Fruit fly (Drosophila melanogaster) whole organism, prepupa: ENCODE data around the gene CG18585.

ENCODE experiments used
- CG10669 ChIP-seq: fragments of 200-800 bp; sonication (Bioruptor generic); optimal IDR thresholded peaks from 3 replicates; lab custom pipeline; 2018; ENCODE audit warnings: missing biosample characterization, mild to moderate bottlenecking, missing genetic modification characterization, moderate library complexity
- CG11762 ChIP-seq: fragments of 200-800 bp; sonication (Bioruptor generic); optimal IDR thresholded peaks from 3 replicates; lab custom pipeline; 2016; ENCODE audit warnings: missing biosample characterization, missing genetic modification characterization; ENCODE audit not compliant: insufficient read depth
- CG11902 ChIP-seq: fragments of 200-800 bp; sonication (Bioruptor generic); optimal IDR thresholded peaks from 3 replicates; lab custom pipeline; 2016; ENCODE audit warnings: missing biosample characterization, missing genetic modification characterization
- CG15336 ChIP-seq: fragments of 200-800 bp; sonication (Bioruptor generic); IDR thresholded peaks from 2 replicates; pipeline ENCODE4 v1.3.6; 2022; ENCODE audit warnings: missing biosample characterization, missing genetic modification characterization
- CG31627 ChIP-seq: fragments of 200-800 bp; sonication (Bioruptor generic); optimal IDR thresholded peaks from 3 replicates; lab custom pipeline; 2016; ENCODE audit warnings: missing biosample characterization, missing genetic modification characterization
- CG6163 ChIP-seq: fragments of 200-800 bp; sonication (Bioruptor generic); IDR thresholded peaks from 3 replicates; pipeline ENCODE4 v1.3.6; 2022; ENCODE audit warnings: missing biosample characterization, missing genetic modification characterization
- CG6808 ChIP-seq: fragments of 200-800 bp; sonication (Bioruptor generic); optimal IDR thresholded peaks from 3 replicates; lab custom pipeline; 2017; ENCODE audit warnings: missing biosample characterization, missing genetic modification characterization, mild to moderate bottlenecking, moderate library complexity, missing genetic modification reagents
- CG6854 ChIP-seq: fragments of 200-800 bp; sonication (Bioruptor generic); optimal IDR thresholded peaks from 2 replicates; lab custom pipeline; 2017; ENCODE audit warnings: missing biosample characterization, mild to moderate bottlenecking, missing genetic modification characterization
- CG8119 ChIP-seq: fragments of 200-800 bp; sonication (Bioruptor generic); IDR thresholded peaks from 3 replicates; pipeline ENCODE4 v1.3.6; 2022; ENCODE audit warnings: missing biosample characterization, missing genetic modification characterization
- CG8632 ChIP-seq: fragments of 200-800 bp; sonication (Bioruptor generic); optimal IDR thresholded peaks from 3 replicates; lab custom pipeline; 2016; ENCODE audit warnings: missing biosample characterization, missing genetic modification characterization
- CG9139 ChIP-seq: fragments of 200-800 bp; sonication (Bioruptor generic); optimal IDR thresholded peaks from 3 replicates; lab custom pipeline; 2017; ENCODE audit warnings: missing biosample characterization, mild to moderate bottlenecking, missing genetic modification characterization
- Ets21C ChIP-seq: fragments of 200-800 bp; sonication (Bioruptor generic); optimal IDR thresholded peaks from 3 replicates; lab custom pipeline; 2016; ENCODE audit warnings: missing biosample characterization, missing genetic modification characterization
- Ets96B ChIP-seq: fragments of 200-800 bp; optimal IDR thresholded peaks from 2 replicates; lab custom pipeline; 2019; ENCODE audit warnings: missing biosample characterization, mild to moderate bottlenecking, missing genetic modification characterization, moderate library complexity
- Hr39 ChIP-seq: fragments of 200-800 bp; sonication (Bioruptor generic); optimal IDR thresholded peaks from 2 replicates; lab custom pipeline; 2016; ENCODE audit warnings: missing biosample characterization, missing genetic modification characterization
- Hr4 ChIP-seq: fragments of 200-800 bp; sonication (Bioruptor generic); optimal IDR thresholded peaks from 3 replicates; lab custom pipeline; 2016; ENCODE audit warnings: missing biosample characterization, missing genetic modification characterization
- OdsH ChIP-seq: fragments of 200-800 bp; sonication (Bioruptor generic); optimal IDR thresholded peaks from 3 replicates; lab custom pipeline; 2016; ENCODE audit warnings: missing biosample characterization, missing genetic modification characterization
- Smox ChIP-seq: fragments of 200-800 bp; sonication (Bioruptor generic); optimal IDR thresholded peaks from 3 replicates; lab custom pipeline; 2016; ENCODE audit warnings: missing biosample characterization, missing genetic modification characterization
- Sox102F ChIP-seq: fragments of 200-800 bp; sonication (Bioruptor generic); optimal IDR thresholded peaks from 2 replicates; lab custom pipeline; 2016; ENCODE audit warnings: missing biosample characterization, mild to moderate bottlenecking, missing genetic modification characterization
- Sox14 ChIP-seq: fragments of 200-800 bp; sonication (Bioruptor generic); optimal IDR thresholded peaks from 3 replicates; lab custom pipeline; 2016; ENCODE audit warnings: missing biosample characterization, missing genetic modification characterization
- Sox15 ChIP-seq: fragments of 200-800 bp; sonication (Bioruptor generic); optimal IDR thresholded peaks from 3 replicates; lab custom pipeline; 2016; ENCODE audit warnings: missing biosample characterization, missing genetic modification characterization
- achi ChIP-seq: fragments of 200-800 bp; sonication (Bioruptor generic); optimal IDR thresholded peaks from 3 replicates; lab custom pipeline; 2016; ENCODE audit warnings: missing biosample characterization, missing genetic modification characterization
- dac ChIP-seq: fragments of 200-800 bp; sonication (Bioruptor generic); optimal IDR thresholded peaks from 2 replicates; lab custom pipeline; 2017; ENCODE audit warnings: missing biosample characterization, mild to moderate bottlenecking, missing genetic modification characterization
- dsx ChIP-seq: fragments of 200-800 bp; optimal IDR thresholded peaks from 3 replicates; lab custom pipeline; 2019; ENCODE audit warnings: missing biosample characterization, mild to moderate bottlenecking, missing genetic modification characterization, moderate library complexity; ENCODE audit not compliant: poor library complexity, severe bottlenecking
- eg ChIP-seq: fragments of 200-800 bp; sonication (Bioruptor generic); IDR thresholded peaks from 3 replicates; pipeline ENCODE4 v1.3.6; 2022; ENCODE audit warnings: missing biosample characterization, missing genetic modification characterization
- esn ChIP-seq: fragments of 200-800 bp; sonication (Bioruptor generic); optimal IDR thresholded peaks from 2 replicates; lab custom pipeline; 2016; ENCODE audit warnings: missing biosample characterization, mild to moderate bottlenecking, missing genetic modification characterization, moderate library complexity
- fd59A ChIP-seq: fragments of 200-800 bp; sonication (Bioruptor generic); optimal IDR thresholded peaks from 2 replicates; lab custom pipeline; 2017; ENCODE audit warnings: missing biosample characterization, mild to moderate bottlenecking, missing genetic modification characterization, missing genetic modification reagents
- fd85E ChIP-seq: fragments of 200-800 bp; sonication (Bioruptor generic); optimal IDR thresholded peaks from 3 replicates; lab custom pipeline; 2016; ENCODE audit warnings: missing biosample characterization, missing genetic modification characterization
- lz ChIP-seq: fragments of 200-800 bp; sonication (Bioruptor generic); optimal IDR thresholded peaks from 3 replicates; lab custom pipeline; 2016; ENCODE audit warnings: missing biosample characterization, missing genetic modification characterization
- net ChIP-seq: fragments of 200-800 bp; sonication (Bioruptor generic); optimal IDR thresholded peaks from 3 replicates; lab custom pipeline; 2016; ENCODE audit warnings: missing biosample characterization, missing genetic modification characterization
- pdm3 ChIP-seq: fragments of 200-800 bp; sonication (Bioruptor generic); optimal IDR thresholded peaks from 3 replicates; lab custom pipeline; 2016; ENCODE audit warnings: missing biosample characterization, missing genetic modification characterization
- salr ChIP-seq, 2 experiments: fragments of 200-800 bp; sonication (Bioruptor generic); optimal IDR thresholded peaks; 3 replicates each; lab custom pipeline; 2016 to 2018; ENCODE audit warnings: missing biosample characterization in 2 of 2, missing genetic modification characterization in 2 of 2, mild to moderate bottlenecking in 1 of 2
- spab ChIP-seq: fragments of 200-800 bp; sonication (Bioruptor generic); optimal IDR thresholded peaks from 2 replicates; lab custom pipeline; 2017; ENCODE audit warnings: missing biosample characterization, mild to moderate bottlenecking, missing genetic modification characterization, missing genetic modification reagents
- ss ChIP-seq, 2 experiments: fragments of 200-800 bp; sonication (Bioruptor generic); optimal IDR thresholded peaks; 2 replicates in 1 of 2; 3 replicates in 1 of 2; lab custom pipeline; 2017 to 2018; ENCODE audit warnings: mild to moderate bottlenecking in 2 of 2, missing biosample characterization in 2 of 2, missing genetic modification characterization in 2 of 2, moderate library complexity in 1 of 2
- svp ChIP-seq: fragments of 200-800 bp; sonication (Bioruptor generic); peaks from one replicate; lab custom pipeline; 2016; ENCODE audit warnings: missing biosample characterization, missing genetic modification characterization
- vri ChIP-seq: fragments of 200-800 bp; sonication (Bioruptor generic); optimal IDR thresholded peaks from 3 replicates; lab custom pipeline; 2016; ENCODE audit warnings: missing biosample characterization, mild to moderate bottlenecking, missing genetic modification characterization

The CG18585 gene

DNA sequence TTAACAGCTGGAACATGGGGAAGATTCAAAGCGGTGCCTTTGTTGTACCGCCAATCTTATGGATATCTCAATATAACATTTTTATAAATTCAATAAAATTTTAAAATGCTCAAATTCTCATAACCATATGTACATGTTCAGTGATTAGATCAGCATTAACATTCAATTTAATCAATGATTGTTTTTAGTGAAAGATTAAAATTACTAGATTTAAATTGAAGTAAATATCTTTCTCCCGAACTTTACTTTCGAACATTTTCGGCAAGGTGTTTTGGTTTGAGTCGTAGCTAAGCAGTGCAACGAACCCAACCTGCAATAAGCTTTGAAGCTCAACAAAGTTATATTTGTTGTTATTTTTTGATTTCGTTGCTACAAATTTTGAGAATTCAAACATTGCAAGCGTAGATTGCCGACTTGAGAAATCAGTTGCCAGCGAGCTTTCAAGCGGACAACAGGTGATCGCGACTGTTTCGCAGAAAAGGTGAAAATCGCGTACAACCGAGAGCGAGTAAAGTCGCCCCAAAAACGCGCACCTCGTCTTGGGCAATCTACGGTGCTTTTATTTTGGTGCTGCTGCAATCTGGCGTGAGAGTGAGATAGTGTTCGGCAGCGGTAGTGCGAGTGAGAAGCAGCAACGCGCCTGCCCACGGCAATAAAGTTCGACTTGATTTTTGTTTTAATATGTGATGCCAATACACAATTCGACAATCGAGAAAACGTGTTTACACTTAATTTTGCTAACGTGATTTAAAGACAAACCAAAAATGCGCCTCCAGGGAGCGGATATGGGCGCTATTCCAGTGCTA, 11.7 kb upstream of the CG18585 start, which contains the start of gene Tep3 (continued):
- no peak for TF ChIP-seq net (GFP tag; lab: Kevin White, UChicago)
- peak; percentile 61; the same call in 2 of the 3 replicates for TF ChIP-seq CG6163
- TF ChIP-seq lz = peak; percentile 33
- TF ChIP-seq ss (GFP tag; optimal IDR thresholded peaks at IDR 0.05; lab: Kevin White, UChicago) = peak in 1 of 2 experiments; percentile 45
- TF ChIP-seq vri (GFP tag; lab: Kevin White, UChicago) = no peak
- TF ChIP-seq CG15336 (GFP tag; lab: Robert Waterston, UW) = peak; percentile 35; the same call in 1 of the 2 replicates
- TF ChIP-seq pdm3 (GFP tag; lab: Kevin White, UChicago) = peak; percentile 62
- TF ChIP-seq CG6808 (GFP tag; lab: Kevin White, UChicago) = peak; percentile 26
- TF ChIP-seq OdsH = peak; percentile 16
- peak; percentile 75 for TF ChIP-seq dsx (GFP tag; lab: Kevin White, UChicago)
- peak; percentile 51 for TF ChIP-seq CG10669 (GFP tag; lab: Kevin White, UChicago)
- peak; percentile 16 for TF ChIP-seq CG11902
- peak; percentile 46 for TF ChIP-seq Ets21C (GFP tag; lab: Kevin White, UChicago)
- TF ChIP-seq eg (GFP tag; lab: Robert Waterston, UW) = peak; percentile 55

dm6 chr2L:7701417-7701816, 10.6 kb upstream of the CG18585 start, which contains the start of gene Tep2:
TSS of gene Tep2 (minus strand) at chr2L:7701601.
- TF ChIP-seq Hr39 (GFP tag; lab: Kevin White, UChicago) (no peak), CG6163 (peak; percentile 49; the same call in 1 of the 3 replicates), achi (GFP tag; lab: Kevin White, UChicago) (no peak), Smox (GFP tag; lab: Kevin White, UChicago) (no peak), Sox15 (no peak), dac (GFP tag; lab: Kevin White, UChicago) (no peak), CG15336 (GFP tag; lab: Robert Waterston, UW) (no peak), pdm3 (GFP tag; lab: Kevin White, UChicago) (no peak), esn (peak; percentile 25), salr (GFP tag; optimal IDR thresholded peaks at IDR 0.05; lab: Kevin White, UChicago) (no peak), Sox14 (GFP tag; lab: Kevin White, UChicago) (peak; percentile 80), spab (no peak), fd59A (GFP tag; lab: Kevin White, UChicago) (no peak), Sox102F (GFP tag; lab: Kevin White, UChicago) (peak; percentile 48), ss (GFP tag; optimal IDR thresholded peaks at IDR 0.05; lab: Kevin White, UChicago) (no peak), CG8119 (GFP tag; lab: Robert Waterston, UW) (no peak), dsx (GFP tag; lab: Kevin White, UChicago) (peak; percentile 27), CG6854 (no peak), fd85E (GFP tag; lab: Kevin White, UChicago) (no peak), CG9139 (peak; percentile 6), svp (GFP tag; lab: Kevin White, UChicago) (peak; percentile 97), Ets96B (no peak), CG31627 (GFP tag; lab: Kevin White, UChicago) (no peak)
- TF ChIP-seq, all 60 proteins: peak for 7

DNA sequence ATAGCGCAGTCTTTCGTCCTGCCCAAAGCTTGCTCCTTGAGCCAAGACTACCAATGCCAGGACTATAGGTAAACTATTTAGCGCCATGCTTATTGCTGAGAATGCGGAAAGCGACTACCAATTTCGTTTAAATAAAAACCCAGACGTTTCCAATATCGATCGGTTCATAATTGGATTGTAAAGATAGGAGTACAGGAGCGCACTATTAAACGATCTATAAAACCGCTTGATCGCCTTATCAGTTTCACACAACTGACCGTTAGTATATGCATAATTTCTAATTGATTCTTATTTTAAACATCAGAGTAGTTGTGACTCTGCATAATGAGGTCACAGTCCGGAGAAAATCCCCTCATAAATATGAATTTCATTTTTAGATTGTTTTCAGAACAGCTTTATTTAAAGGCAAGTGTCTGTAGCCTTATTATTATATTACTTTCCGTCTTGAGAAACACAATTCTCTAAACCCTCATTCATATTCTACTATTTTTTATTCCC, 1.8 kb upstream of the CG18585 start, which contains the start of the genes CG7025 and CG43235:
CG7025 (minus strand) TSS at position 101 of the 498 bp plus-strand sequence.
CG43235 (plus strand) TSS at position 448 of the 498 bp plus-strand sequence.
- no peak for TF ChIP-seq CG11762 (GFP tag; lab: Kevin White, UChicago)
- peak; percentile 43 for TF ChIP-seq svp (GFP tag; lab: Kevin White, UChicago)
- no peak for TF ChIP-seq CG8632 (GFP tag; lab: Kevin White, UChicago)
- no peak for TF ChIP-seq OdsH
- TF ChIP-seq Hr4 (GFP tag; lab: Kevin White, UChicago) = no peak
- TF ChIP-seq, all 60 proteins: peak for 1
